Fruit fly (Drosophila melanogaster) whole organism, adult: ENCODE results near the gene CG43993.

ENCODE experiments used
- CG11617 ChIP-seq: fragments of 200-800 bp; sonication (Bioruptor generic); optimal IDR thresholded peaks from 2 replicates; lab custom pipeline; 2017; ENCODE audit warnings: mild to moderate bottlenecking, missing biosample characterization, missing genetic modification reagents, missing genetic modification characterization
- CG12768 ChIP-seq: fragments of 200-800 bp; sonication (Bioruptor generic); optimal IDR thresholded peaks from 2 replicates; lab custom pipeline; 2017; ENCODE audit warnings: missing biosample characterization, missing genetic modification characterization, mild to moderate bottlenecking, moderate library complexity, missing genetic modification reagents
- CG1620 ChIP-seq: fragments of 200-800 bp; sonication (Bioruptor generic); optimal IDR thresholded peaks from 2 replicates; lab custom pipeline; 2016; ENCODE audit warnings: missing biosample characterization, missing genetic modification characterization
- CG5204 ChIP-seq: fragments of 200-800 bp; sonication (Bioruptor generic); optimal IDR thresholded peaks from 2 replicates; lab custom pipeline; 2016; ENCODE audit warnings: missing biosample characterization, missing genetic modification characterization
- CG7045 ChIP-seq: fragments of 200-800 bp; sonication (Bioruptor generic); optimal IDR thresholded peaks from 2 replicates; lab custom pipeline; 2017; ENCODE audit warnings: missing biosample characterization, mild to moderate bottlenecking, missing genetic modification characterization
- CG7101 ChIP-seq: fragments of 200-800 bp; sonication (Bioruptor generic); optimal IDR thresholded peaks from 2 replicates; lab custom pipeline; 2018; ENCODE audit warnings: missing biosample characterization, mild to moderate bottlenecking, missing genetic modification characterization, moderate library complexity
- Clk ChIP-seq: fragments of 200-800 bp; sonication (Bioruptor generic); optimal IDR thresholded peaks from 2 replicates; lab custom pipeline; 2017; ENCODE audit warnings: missing biosample characterization, missing genetic modification characterization
- Mnt ChIP-seq: fragments of 200-800 bp; sonication (Bioruptor generic); optimal IDR thresholded peaks from 2 replicates; lab custom pipeline; 2016; ENCODE audit warnings: missing biosample characterization, mild to moderate bottlenecking, missing genetic modification characterization
- bab1 ChIP-seq: fragments of 200-800 bp; sonication (Bioruptor generic); optimal IDR thresholded peaks from 3 replicates; lab custom pipeline; 2019; ENCODE audit warnings: missing biosample characterization, mild to moderate bottlenecking, missing genetic modification characterization, moderate library complexity
- cic ChIP-seq: fragments of 200-800 bp; sonication (Bioruptor generic); optimal IDR thresholded peaks from 2 replicates; lab custom pipeline; 2017; ENCODE audit warnings: missing biosample characterization, mild to moderate bottlenecking, missing genetic modification characterization, moderate library complexity
- cnc ChIP-seq, 2 experiments: fragments of >200 bp; optimal IDR thresholded peaks; 2 replicates each; lab custom pipeline; 2017
- kay ChIP-seq: fragments of 200-800 bp; sonication (Bioruptor generic); peaks from one replicate; lab custom pipeline; 2016; ENCODE audit warnings: missing biosample characterization, missing genetic modification characterization, borderline replicate concordance
- ovo ChIP-seq: fragments of 200-800 bp; sonication (Bioruptor generic); optimal IDR thresholded peaks from 2 replicates; lab custom pipeline; 2016; ENCODE audit warnings: missing biosample characterization, missing genetic modification characterization
- pad ChIP-seq: fragments of 200-800 bp; sonication (Bioruptor generic); optimal IDR thresholded peaks from 3 replicates; lab custom pipeline; 2017; ENCODE audit warnings: missing biosample characterization, missing genetic modification characterization, mild to moderate bottlenecking, moderate library complexity, missing genetic modification reagents

DNA sequence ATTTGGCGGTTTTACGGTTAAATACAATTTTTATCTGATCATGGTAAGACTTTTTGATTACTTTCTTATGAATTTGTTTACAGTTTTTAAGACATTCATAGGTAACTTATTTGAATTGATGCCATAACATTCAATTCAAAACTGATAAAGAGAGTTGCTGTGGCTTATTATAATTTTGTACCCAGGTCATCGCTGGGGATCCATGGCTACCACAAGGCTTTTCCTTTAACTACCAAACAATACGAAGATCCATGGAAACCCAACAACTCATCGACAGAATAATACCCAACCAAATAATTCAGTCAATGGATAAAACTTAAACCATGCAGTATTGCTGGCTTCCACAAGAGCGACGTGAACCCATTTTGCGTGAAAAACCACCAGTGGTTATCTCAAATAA is 9.7 kb downstream of the CG43993 start, which contains the start of gene CG6793:
- TF ChIP-seq CG1620 (GFP tag; lab: Kevin White, UChicago), result no peak
- TF ChIP-seq CG5204 (GFP tag; lab: Kevin White, UChicago), result no peak
- TF ChIP-seq Clk, result no peak
- no peak for TF ChIP-seq CG7045 (GFP tag; lab: Kevin White, UChicago)
- no peak for TF ChIP-seq CG11617
- no peak for TF ChIP-seq CG7101 (tag; lab: Kevin White, UChicago)
- TF ChIP-seq ovo (GFP tag; lab: Kevin White, UChicago), result no peak
- TF ChIP-seq CG12768, result no peak
- TF ChIP-seq Mnt (GFP tag; lab: Kevin White, UChicago), result no peak
- no peak for TF ChIP-seq kay (GFP tag; lab: Kevin White, UChicago)
- TF ChIP-seq bab1 (GFP tag; lab: Kevin White, UChicago), result no peak
- no peak for TF ChIP-seq cnc (optimal IDR thresholded peaks at IDR 0.05; lab: Kevin White, UChicago)
- TF ChIP-seq pad (GFP tag; lab: Kevin White, UChicago), result no peak
- no peak for TF ChIP-seq cic
